Worm (Caenorhabditis elegans) whole organism, L1 larva: ENCODE results near the gene osta-1.

ENCODE experiments used
- elt-3 ChIP-seq, 6 experiments: fragments of 150-350 bp in 1 of 6; sonication (generic microtip); optimal IDR thresholded peaks; 2 replicates each; lab custom pipeline; 2017 to 2018; ENCODE audit warnings: missing biosample characterization in 6 of 6, missing genetic modification characterization in 6 of 6, inconsistent platforms in 1 of 6
- irx-1 ChIP-seq: sonication (generic microtip); optimal IDR thresholded peaks from 2 replicates; lab custom pipeline; 2016; ENCODE audit warnings: missing genetic modification characterization, missing compliant biosample characterization
- nhr-237 ChIP-seq: fragments of 150-350 bp; optimal IDR thresholded peaks from 2 replicates; lab custom pipeline; 2014; ENCODE audit warnings: missing biosample characterization, missing genetic modification characterization
- nhr-76 ChIP-seq: sonication (generic microtip); optimal IDR thresholded peaks from 2 replicates; lab custom pipeline; 2017; ENCODE audit warnings: missing biosample characterization, missing genetic modification characterization
- snpc-4 ChIP-seq: fragments of 150-350 bp; optimal IDR thresholded peaks from 2 replicates; lab custom pipeline; 2014; ENCODE audit warnings: missing biosample characterization, missing genetic modification characterization
- sox-4 ChIP-seq: sonication (generic microtip); optimal IDR thresholded peaks from 2 replicates; lab custom pipeline; 2016; ENCODE audit warnings: missing genetic modification characterization, missing compliant biosample characterization

DNA sequence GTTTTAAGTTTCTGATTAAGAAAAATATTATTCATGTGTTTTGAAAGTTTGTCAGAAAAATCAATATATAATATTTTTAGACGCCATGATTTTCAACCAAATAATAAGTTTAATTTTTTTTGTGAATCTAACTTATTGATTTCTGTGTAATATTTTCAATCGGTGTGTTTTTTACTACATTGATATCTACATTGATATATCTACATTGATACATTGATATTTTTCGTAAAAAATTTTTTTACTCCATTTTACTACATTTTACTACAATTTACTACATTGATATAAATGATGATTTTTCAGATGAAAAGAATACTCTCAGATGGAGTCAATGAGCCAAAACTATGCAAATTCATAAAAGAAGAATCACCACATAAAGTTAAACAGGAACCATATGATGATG, 12.8 kb downstream of the osta-1 start, which contains the start of gene gmeb-1:
- TF ChIP-seq sox-4: no peak
- no peak for TF ChIP-seq snpc-4
- no peak for TF ChIP-seq irx-1 (tag; lab: Kevin White, UChicago)
- TF ChIP-seq nhr-76 (tag; lab: Kevin White, UChicago): no peak
- TF ChIP-seq elt-3 (tag; optimal IDR thresholded peaks at IDR 0.05; lab: Kevin White, UChicago): no peak
- no peak for TF ChIP-seq nhr-237
